Fruit fly (Drosophila melanogaster) whole organism, embryonic: Measurements from ENCODE around the gene CG43062.
A peak's percentile ranks its signal among the peaks of the same experiment; 100 is the strongest.

Source experiments
- B-H2 ChIP-seq: fragments of 200-800 bp; sonication (Bioruptor generic); optimal IDR thresholded peaks from 2 replicates; lab custom pipeline; 2018; ENCODE audit warnings: missing biosample characterization, mild to moderate bottlenecking, missing genetic modification characterization
- CG11398 ChIP-seq: fragments of 200-800 bp; sonication (Bioruptor generic); optimal IDR thresholded peaks from 2 replicates; lab custom pipeline; 2016; ENCODE audit warnings: missing biosample characterization, missing genetic modification characterization
- CG11504 ChIP-seq: fragments of 200-800 bp; sonication (Bioruptor generic); optimal IDR thresholded peaks from 3 replicates; lab custom pipeline; 2019; ENCODE audit warnings: missing biosample characterization, mild to moderate bottlenecking, missing genetic modification characterization, moderate library complexity
- CG13296 ChIP-seq: fragments of 200-800 bp; sonication (Bioruptor generic); optimal IDR thresholded peaks from 3 replicates; lab custom pipeline; 2018; ENCODE audit warnings: missing biosample characterization, mild to moderate bottlenecking, missing genetic modification characterization
- CG15601 ChIP-seq: fragments of 200-800 bp; sonication (Bioruptor generic); optimal IDR thresholded peaks from 3 replicates; lab custom pipeline; 2019; ENCODE audit warnings: missing biosample characterization, mild to moderate bottlenecking, missing genetic modification characterization, moderate library complexity
- CG16863 ChIP-seq: fragments of 200-800 bp; sonication (Bioruptor generic); optimal IDR thresholded peaks from 3 replicates; lab custom pipeline; 2016; ENCODE audit warnings: missing biosample characterization, missing genetic modification characterization
- CG17186 ChIP-seq: fragments of 200-800 bp; sonication (Bioruptor generic); optimal IDR thresholded peaks from 3 replicates; lab custom pipeline; 2017; ENCODE audit warnings: missing biosample characterization, missing genetic modification reagents, missing genetic modification characterization
- CG17912 ChIP-seq: fragments of 200-800 bp; sonication (Bioruptor generic); optimal IDR thresholded peaks from 2 replicates; lab custom pipeline; 2018; ENCODE audit warnings: missing biosample characterization, mild to moderate bottlenecking, missing genetic modification characterization
- CG2116 ChIP-seq: fragments of 200-800 bp; sonication (Bioruptor generic); optimal IDR thresholded peaks from 3 replicates; lab custom pipeline; 2018; ENCODE audit warnings: missing biosample characterization, mild to moderate bottlenecking, missing genetic modification characterization
- CG2199 ChIP-seq: fragments of 200-800 bp; sonication (Bioruptor generic); IDR thresholded peaks from 3 replicates; pipeline ENCODE4 v1.3.6; 2022; ENCODE audit warnings: missing biosample characterization, missing genetic modification characterization
- CG30403 ChIP-seq: fragments of 200-800 bp; sonication (Bioruptor generic); optimal IDR thresholded peaks from 3 replicates; lab custom pipeline; 2016; ENCODE audit warnings: missing biosample characterization, missing genetic modification characterization
- CG31365 ChIP-seq: fragments of 200-800 bp; sonication (Bioruptor generic); optimal IDR thresholded peaks from 2 replicates; lab custom pipeline; 2018; ENCODE audit warnings: missing biosample characterization, mild to moderate bottlenecking, missing genetic modification characterization
- CG3847 ChIP-seq: fragments of 200-800 bp; sonication (Bioruptor generic); IDR thresholded peaks from 2 replicates; pipeline ENCODE4 v1.3.6; 2022; ENCODE audit warnings: missing biosample characterization, missing genetic modification characterization
- CG3995 ChIP-seq: fragments of 200-800 bp; sonication (Bioruptor generic); optimal IDR thresholded peaks from 3 replicates; lab custom pipeline; 2016; ENCODE audit warnings: missing biosample characterization, missing genetic modification characterization
- CG42726 ChIP-seq: fragments of 200-800 bp; sonication (Bioruptor generic); IDR thresholded peaks from 2 replicates; pipeline ENCODE4 v1.3.6; 2022; ENCODE audit warnings: missing biosample characterization, missing genetic modification characterization; ENCODE audit not compliant: partially characterized antibody
- CG4617 ChIP-seq: fragments of 200-800 bp; sonication (Bioruptor generic); optimal IDR thresholded peaks from 3 replicates; lab custom pipeline; 2016; ENCODE audit warnings: missing biosample characterization, missing genetic modification characterization, borderline replicate concordance
- CG4820 ChIP-seq: fragments of 200-800 bp; sonication (Bioruptor generic); optimal IDR thresholded peaks from 3 replicates; lab custom pipeline; 2016; ENCODE audit warnings: missing biosample characterization, missing genetic modification characterization
- CG5180 ChIP-seq: fragments of 200-800 bp; sonication (Bioruptor generic); optimal IDR thresholded peaks from 3 replicates; lab custom pipeline; 2017; ENCODE audit warnings: missing biosample characterization, missing genetic modification characterization, mild to moderate bottlenecking, moderate library complexity, missing genetic modification reagents
- CG6254 ChIP-seq: fragments of 200-800 bp; sonication (Bioruptor generic); optimal IDR thresholded peaks from 3 replicates; lab custom pipeline; 2017; ENCODE audit warnings: mild to moderate bottlenecking, missing biosample characterization, missing genetic modification reagents, missing genetic modification characterization
- CG7357 ChIP-seq: fragments of 200-800 bp; sonication (Bioruptor generic); IDR thresholded peaks from 3 replicates; pipeline ENCODE4 v1.3.6; 2022; ENCODE audit warnings: missing biosample characterization, missing genetic modification characterization
- CG8359 ChIP-seq: fragments of 200-800 bp; sonication (Bioruptor generic); optimal IDR thresholded peaks from 2 replicates; lab custom pipeline; 2017; ENCODE audit warnings: missing biosample characterization, mild to moderate bottlenecking, missing genetic modification characterization, borderline replicate concordance
- CG9437 ChIP-seq: fragments of 200-800 bp; sonication (Bioruptor generic); optimal IDR thresholded peaks from 2 replicates; lab custom pipeline; 2018; ENCODE audit warnings: missing biosample characterization, mild to moderate bottlenecking, missing genetic modification characterization
- E2f1 ChIP-seq: fragments of 200-800 bp; sonication (Bioruptor generic); IDR thresholded peaks from 2 replicates; pipeline ENCODE4 v1.3.6; 2022; ENCODE audit warnings: missing biosample characterization, missing genetic modification characterization
- Eip74EF ChIP-seq, 2 experiments: fragments of 200-800 bp in 1 of 2; fragments of >200 bp in 1 of 2; sonication (Bioruptor generic) in 1 of 2; optimal IDR thresholded peaks; 2 replicates each; lab custom pipeline; 2017 to 2019; ENCODE audit warnings: missing biosample characterization in 2 of 2, missing genetic modification characterization in 2 of 2, mild to moderate bottlenecking in 1 of 2, moderate library complexity in 1 of 2
- Elba2 ChIP-seq: fragments of 200-800 bp; sonication (Bioruptor generic); optimal IDR thresholded peaks from 3 replicates; lab custom pipeline; 2016; ENCODE audit warnings: missing biosample characterization, missing genetic modification characterization
- Fer3 ChIP-seq: fragments of 200-800 bp; sonication (Bioruptor generic); optimal IDR thresholded peaks from 2 replicates; lab custom pipeline; 2018; ENCODE audit warnings: missing biosample characterization, mild to moderate bottlenecking, missing genetic modification characterization, moderate library complexity
- HHEX ChIP-seq: fragments of 200-800 bp; sonication (Bioruptor generic); optimal IDR thresholded peaks from 3 replicates; lab custom pipeline; 2017; ENCODE audit warnings: missing biosample characterization, mild to moderate bottlenecking, missing genetic modification characterization, missing genetic modification reagents
- Nf-YB ChIP-seq: fragments of 200-800 bp; sonication (Bioruptor generic); optimal IDR thresholded peaks from 3 replicates; lab custom pipeline; 2019; ENCODE audit warnings: missing biosample characterization, mild to moderate bottlenecking, missing genetic modification characterization, moderate library complexity
- Pdp1 ChIP-seq, 2 experiments: fragments of 200-800 bp; sonication (Bioruptor generic); optimal IDR thresholded peaks; 3 replicates each; lab custom pipeline; 2016; ENCODE audit warnings: missing biosample characterization in 2 of 2, missing genetic modification characterization in 2 of 2, mild to moderate bottlenecking in 1 of 2, moderate library complexity in 1 of 2
- Rx ChIP-seq: fragments of 200-800 bp; sonication (Bioruptor generic); IDR thresholded peaks from 2 replicates; pipeline ENCODE4 v1.3.6; 2022; ENCODE audit warnings: missing biosample characterization, missing genetic modification characterization
- Six4 ChIP-seq: fragments of 200-800 bp; sonication (Bioruptor generic); optimal IDR thresholded peaks from 2 replicates; lab custom pipeline; 2016; ENCODE audit warnings: missing biosample characterization, missing genetic modification characterization
- YL-1 ChIP-seq: fragments of 200-800 bp; sonication (Bioruptor generic); optimal IDR thresholded peaks from 3 replicates; lab custom pipeline; 2017; ENCODE audit warnings: missing biosample characterization, mild to moderate bottlenecking, missing genetic modification characterization
- bbx ChIP-seq: fragments of 200-800 bp; sonication (Bioruptor generic); IDR thresholded peaks from 2 replicates; pipeline ENCODE4 v1.3.6; 2022; ENCODE audit warnings: missing biosample characterization, missing genetic modification characterization; ENCODE audit not compliant: partially characterized antibody
- bowl ChIP-seq: fragments of 200-800 bp; sonication (Bioruptor generic); IDR thresholded peaks from 2 replicates; pipeline ENCODE4 v1.3.6; 2022; ENCODE audit warnings: missing biosample characterization, missing genetic modification characterization
- br ChIP-seq: fragments of >200 bp; optimal IDR thresholded peaks from 2 replicates; lab custom pipeline; 2017
- eve ChIP-seq, 2 experiments: fragments of >200 bp; optimal IDR thresholded peaks; 2 replicates each; lab custom pipeline; 2017; ENCODE audit warnings: missing biosample characterization in 2 of 2, missing genetic modification characterization in 2 of 2
- exex ChIP-seq: fragments of 200-800 bp; sonication (Bioruptor generic); optimal IDR thresholded peaks from 4 replicates; lab custom pipeline; 2018; ENCODE audit warnings: missing biosample characterization, mild to moderate bottlenecking, missing genetic modification characterization, moderate library complexity
- fd102C ChIP-seq: fragments of 200-800 bp; sonication (Bioruptor generic); optimal IDR thresholded peaks from 2 replicates; lab custom pipeline; 2018; ENCODE audit warnings: missing biosample characterization, mild to moderate bottlenecking, missing genetic modification characterization, moderate library complexity
- lab ChIP-seq: fragments of 200-800 bp; sonication (Bioruptor generic); optimal IDR thresholded peaks from 3 replicates; lab custom pipeline; 2017; ENCODE audit warnings: missing biosample characterization, missing genetic modification characterization, mild to moderate bottlenecking, moderate library complexity, missing genetic modification reagents
- mld ChIP-seq: fragments of 200-800 bp; sonication (Bioruptor generic); IDR thresholded peaks from 3 replicates; pipeline ENCODE4 v1.3.6; 2022; ENCODE audit warnings: missing biosample characterization, missing genetic modification characterization; ENCODE audit not compliant: partially characterized antibody
- p53 ChIP-seq: fragments of 200-800 bp; sonication (Bioruptor generic); optimal IDR thresholded peaks from 2 replicates; lab custom pipeline; 2016; ENCODE audit warnings: missing biosample characterization, missing genetic modification characterization
- ranshi ChIP-seq: fragments of 200-800 bp; sonication (Bioruptor generic); IDR thresholded peaks from 2 replicates; pipeline ENCODE4 v1.3.6; 2022; ENCODE audit warnings: missing biosample characterization, missing genetic modification characterization
- ro ChIP-seq: fragments of 200-800 bp; sonication (Bioruptor generic); IDR thresholded peaks from 2 replicates; pipeline ENCODE4 v1.3.6; 2022; ENCODE audit warnings: missing biosample characterization, missing genetic modification characterization
- run ChIP-seq: fragments of 200-800 bp; sonication (Bioruptor generic); optimal IDR thresholded peaks from 3 replicates; lab custom pipeline; 2018; ENCODE audit warnings: missing biosample characterization, mild to moderate bottlenecking, missing genetic modification characterization
- sens ChIP-seq: fragments of 200-800 bp; sonication (Bioruptor generic); peaks from one replicate; lab custom pipeline; 2016; ENCODE audit warnings: missing biosample characterization, missing genetic modification characterization
- slp2 ChIP-seq: fragments of 200-800 bp; sonication (Bioruptor generic); optimal IDR thresholded peaks from 2 replicates; lab custom pipeline; 2016; ENCODE audit warnings: missing biosample characterization, missing genetic modification characterization
- tna ChIP-seq: fragments of 200-800 bp; sonication (Bioruptor generic); IDR thresholded peaks from 2 replicates; pipeline ENCODE4 v1.3.6; 2022; ENCODE audit warnings: missing biosample characterization, missing genetic modification characterization; ENCODE audit not compliant: partially characterized antibody
- tup ChIP-seq: fragments of 200-800 bp; sonication (Bioruptor generic); optimal IDR thresholded peaks from 2 replicates; lab custom pipeline; 2016; ENCODE audit warnings: missing biosample characterization, mild to moderate bottlenecking, missing genetic modification characterization, moderate library complexity
- wor ChIP-seq: fragments of 200-800 bp; sonication (Bioruptor generic); IDR thresholded peaks from 2 replicates; pipeline ENCODE4 v1.3.6; 2022; ENCODE audit warnings: missing biosample characterization, missing genetic modification characterization

Gene CG43062

DNA sequence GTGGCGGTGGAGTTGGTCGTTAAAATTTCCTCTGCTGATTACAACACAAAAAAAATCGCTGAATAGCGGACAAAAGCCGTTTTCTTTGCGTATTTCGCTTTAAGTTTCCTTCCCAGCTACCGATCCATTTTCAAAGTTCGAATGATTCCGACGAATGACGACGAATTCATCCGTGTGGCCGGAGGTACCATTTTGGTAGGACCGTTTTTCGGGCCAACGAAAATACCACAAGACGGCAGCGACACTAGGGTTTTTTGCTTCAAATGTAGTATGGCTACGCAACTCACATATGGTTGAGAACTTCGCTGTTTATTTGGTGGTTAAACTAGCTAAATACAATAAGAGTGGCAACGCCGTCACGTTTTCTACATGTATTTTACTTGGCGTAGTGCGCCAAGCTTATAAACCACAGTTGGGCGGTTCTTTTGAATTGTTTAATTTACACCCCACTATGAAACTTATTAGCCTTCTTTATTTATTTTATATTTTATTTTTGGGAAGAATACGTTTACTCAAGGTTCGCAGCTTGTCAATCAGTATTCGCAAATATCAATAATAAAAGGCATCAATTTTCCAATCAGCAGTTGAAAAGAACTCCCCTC is 14.2 kb downstream of the CG43062 start, which contains the start of gene Lk6 (continued):
- no peak for TF ChIP-seq CG9437 (GFP tag; lab: Kevin White, UChicago)
- TF ChIP-seq sens (GFP tag; lab: Kevin White, UChicago), result peak; percentile 72
- TF ChIP-seq slp2 (GFP tag; lab: Kevin White, UChicago), result no peak
- no peak for TF ChIP-seq tup (GFP tag; lab: Kevin White, UChicago)
- no peak for TF ChIP-seq Rx (GFP tag; lab: Robert Waterston, UW)
- TF ChIP-seq bbx (GFP tag; lab: Robert Waterston, UW), result no peak
- TF ChIP-seq CG3847, result no peak
- TF ChIP-seq Eip74EF (GFP tag; optimal IDR thresholded peaks at IDR 0.05; lab: Kevin White, UChicago), result peak in 1 of 2 experiments; percentile 67
- no peak for TF ChIP-seq ro (GFP tag; lab: Robert Waterston, UW)
- TF ChIP-seq eve (GFP tag; optimal IDR thresholded peaks at IDR 0.05; lab: Kevin White, UChicago), result no peak
- no peak for TF ChIP-seq CG11398 (GFP tag; lab: Kevin White, UChicago)
- TF ChIP-seq mld (GFP tag; lab: Robert Waterston, UW), result no peak
- TF ChIP-seq CG30403 (GFP tag; lab: Kevin White, UChicago), result peak; percentile 25
- peak; percentile 86 for TF ChIP-seq CG15601 (tag; lab: Kevin White, UChicago)
- no peak for TF ChIP-seq CG2199
- TF ChIP-seq CG3995 (GFP tag; lab: Kevin White, UChicago), result no peak
- TF ChIP-seq Nf-YB (GFP tag; lab: Kevin White, UChicago), result peak; percentile 39
- peak; percentile 15 for TF ChIP-seq CG4617
- TF ChIP-seq YL-1, result peak; percentile 86
- peak; percentile 73 for TF ChIP-seq CG13296 (GFP tag; lab: Kevin White, UChicago)
- TF ChIP-seq CG17186 (GFP tag; lab: Kevin White, UChicago), result peak; percentile 80
- peak; percentile 36 for TF ChIP-seq exex (tag; lab: Kevin White, UChicago)
- TF ChIP-seq bowl (GFP tag; lab: Robert Waterston, UW), result no peak
- TF ChIP-seq CG16863 (GFP tag; lab: Kevin White, UChicago), result peak; percentile 9
- TF ChIP-seq CG8359 (GFP tag; lab: Kevin White, UChicago), result no peak
- TF ChIP-seq CG17912 (GFP tag; lab: Kevin White, UChicago), result peak; percentile 60
- TF ChIP-seq CG5180, result peak; percentile 60
- TF ChIP-seq Elba2 (GFP tag; lab: Kevin White, UChicago), result peak; percentile 65
- TF ChIP-seq br (lab: Kevin White, UChicago), result no peak
- TF ChIP-seq ranshi, result no peak
- TF ChIP-seq CG11504 (tag; lab: Kevin White, UChicago), result peak; percentile 68
- TF ChIP-seq CG2116 (GFP tag; lab: Kevin White, UChicago), result peak; percentile 73
- TF ChIP-seq E2f1 (GFP tag; lab: Robert Waterston, UW), result no peak
- peak; percentile 14 for TF ChIP-seq fd102C (GFP tag; lab: Kevin White, UChicago)
- TF ChIP-seq HHEX (GFP tag; lab: Kevin White, UChicago), result peak; percentile 61
- peak; percentile 22 for TF ChIP-seq CG4820
- no peak for TF ChIP-seq CG42726 (GFP tag; lab: Robert Waterston, UW)
- TF ChIP-seq Pdp1 (GFP tag; optimal IDR thresholded peaks at IDR 0.05; lab: Kevin White, UChicago), result peak in 1 of 2 experiments; percentile 75
- TF ChIP-seq run (tag; lab: Kevin White, UChicago), result peak; percentile 82
- TF ChIP-seq CG7357 (GFP tag; lab: Robert Waterston, UW), result peak; percentile 73; the same call in 2 of the 3 replicates
- peak; percentile 3 for TF ChIP-seq Fer3 (tag; lab: Kevin White, UChicago)
- TF ChIP-seq Six4, result no peak
- TF ChIP-seq CG31365 (tag; lab: Kevin White, UChicago), result peak; percentile 70
- TF ChIP-seq wor (GFP tag; lab: Robert Waterston, UW), result no peak
- TF ChIP-seq tna (GFP tag; lab: Robert Waterston, UW), result no peak
- peak; percentile 73 for TF ChIP-seq lab (GFP tag; lab: Kevin White, UChicago)
- peak; percentile 57 for TF ChIP-seq B-H2
- TF ChIP-seq CG6254 (GFP tag; lab: Kevin White, UChicago), result no peak
- peak; percentile 25 for TF ChIP-seq p53
